Worm (Caenorhabditis elegans): Measurements from ENCODE around the gene tag-30.

DNA sequence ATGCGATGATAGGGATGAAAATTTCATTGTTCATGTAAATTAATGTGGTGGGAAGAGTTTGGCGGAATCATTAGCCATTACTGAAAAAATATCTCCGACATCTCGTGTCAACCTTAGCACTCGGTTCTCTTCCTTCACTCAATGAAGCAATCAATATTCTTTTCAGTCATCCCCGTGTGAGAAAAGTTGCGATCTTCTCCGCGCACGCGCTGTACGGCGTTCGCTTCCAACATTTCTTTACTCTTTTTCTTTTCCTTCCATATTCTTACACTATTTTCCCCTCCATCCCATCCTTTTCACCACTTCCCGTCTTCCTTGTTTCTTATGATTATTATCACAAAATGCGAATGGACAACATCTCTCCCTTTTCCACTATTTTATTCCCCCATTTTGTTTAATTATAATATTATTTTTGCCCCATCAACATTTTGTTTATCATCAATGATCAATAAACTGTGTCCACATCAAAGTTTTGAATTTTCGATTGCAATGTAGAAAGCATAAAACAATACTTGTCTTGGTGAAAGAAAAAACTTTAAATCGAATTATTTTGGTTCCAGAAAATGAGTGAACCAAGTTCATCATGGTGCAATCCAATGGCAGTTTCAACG lies 5.1 kb upstream of the tag-30 start, which contains the start of gene mob-1:
- TF ChIP-seq fkh-10 (GFP tag; optimal IDR thresholded peaks at IDR 0.05) (no peak), aha-1 (tag; optimal IDR thresholded peaks at IDR 0.05) (no peak), snpc-4 (tag; optimal IDR thresholded peaks at IDR 0.05) (no peak), blmp-1 (tag; optimal IDR thresholded peaks at IDR 0.05) (peak; percentile 35), lin-15B (tag; optimal IDR thresholded peaks at IDR 0.05) (no peak), rnt-1 (tag; optimal IDR thresholded peaks at IDR 0.05) (no peak)

Data from whole organism, L1 larva.